Fruit fly (Drosophila melanogaster): ENCODE results near the gene Atg4a.

The Atg4a gene

dm6 chr2L:1077469-1077993 is 3.2 kb upstream of the Atg4a start, which contains the start of the genes S and ast (continued):
- TF ChIP-seq CG14667 (GFP tag; IDR thresholded peaks at IDR 0.05) (no peak), CG12744 (GFP tag; optimal IDR thresholded peaks at IDR 0.05) (peak; percentile 13), gsb (GFP tag; IDR thresholded peaks at IDR 0.05) (no peak), CG13287 (GFP tag; IDR thresholded peaks at IDR 0.05; ENCODE audit: partially characterized antibody) (peak; percentile 99), CG8944 (GFP tag; optimal IDR thresholded peaks at IDR 0.05) (peak; percentile 11), HHEX (GFP tag; optimal IDR thresholded peaks at IDR 0.05) (no peak), CG10366 (GFP tag; IDR thresholded peaks at IDR 0.05) (no peak), CG12942 (GFP tag; optimal IDR thresholded peaks at IDR 0.05) (no peak), nerfin-2 (GFP tag; IDR thresholded peaks at IDR 0.05; ENCODE audit: partially characterized antibody) (peak; percentile 93), Stat92E (GFP tag; optimal IDR thresholded peaks at IDR 0.05) (peak in 1 of 3 experiments; percentile 79), otp (GFP tag; IDR thresholded peaks at IDR 0.05) (0 out of 3 replicates have a peak, but pooled peaks have one; percentile 12), fu2 (GFP tag; optimal IDR thresholded peaks at IDR 0.05) (no peak), Rx (GFP tag; IDR thresholded peaks at IDR 0.05) (no peak), Bdp1 (GFP tag; optimal IDR thresholded peaks at IDR 0.05) (no peak), bbx (GFP tag; IDR thresholded peaks at IDR 0.05; ENCODE audit: partially characterized antibody) (peak; percentile 98), schlank (tag; optimal IDR thresholded peaks at IDR 0.05) (peak; percentile 28), CG43689 (GFP tag; IDR thresholded peaks at IDR 0.05) (no peak), CHES-1-like (GFP tag; optimal IDR thresholded peaks at IDR 0.05) (peak; percentile 79), ranshi (GFP tag; IDR thresholded peaks at IDR 0.05) (peak; percentile 37; the same call in 1 of the 2 replicates), sima (GFP tag; optimal IDR thresholded peaks at IDR 0.05) (no peak), CG11696 (GFP tag; IDR thresholded peaks at IDR 0.05) (no peak), CG6854 (GFP tag; optimal IDR thresholded peaks at IDR 0.05) (peak; percentile 58), Ptx1 (GFP tag; IDR thresholded peaks at IDR 0.05) (0 out of 2 replicates have a peak, but pooled peaks have one; percentile 17), tin (GFP tag; optimal IDR thresholded peaks at IDR 0.05) (no peak), zen2 (GFP tag; IDR thresholded peaks at IDR 0.05; ENCODE audit: partially characterized antibody) (peak; percentile 95), CG18476 (GFP tag; optimal IDR thresholded peaks at IDR 0.05) (no peak), CG30403 (GFP tag; optimal IDR thresholded peaks at IDR 0.05) (no peak), hbn (GFP tag; IDR thresholded peaks at IDR 0.05; ENCODE audit: partially characterized antibody) (peak; percentile 97), GATAe (GFP tag; conservative IDR thresholded peaks at IDR 0.05) (no peak), bowl (GFP tag; IDR thresholded peaks at IDR 0.05) (no peak), Lpt (GFP tag; optimal IDR thresholded peaks at IDR 0.05) (no peak), br (optimal IDR thresholded peaks at IDR 0.05) (no peak), al (GFP tag; IDR thresholded peaks at IDR 0.05) (0 out of 2 replicates have a peak, but pooled peaks have one; percentile 34), Hr3 (GFP tag; optimal IDR thresholded peaks at IDR 0.05) (no peak), unc-4 (GFP tag; IDR thresholded peaks at IDR 0.05; ENCODE audit: partially characterized antibody) (peak; percentile 98), Dref (GFP tag; IDR thresholded peaks at IDR 0.05) (peak; percentile 95), MBD-R2 (GFP tag; IDR thresholded peaks at IDR 0.05) (peak; percentile 90), ewg (GFP tag; optimal IDR thresholded peaks at IDR 0.05) (peak; percentile 41), HmgZ (tag; optimal IDR thresholded peaks at IDR 0.05) (peak; percentile 75), CG8359 (GFP tag; optimal IDR thresholded peaks at IDR 0.05; ENCODE audit: borderline replicate concordance) (no peak), CG16815 (GFP tag; optimal IDR thresholded peaks at IDR 0.05) (no peak), dysf (GFP tag; IDR thresholded peaks at IDR 0.05) (0 out of 3 replicates have a peak, but pooled peaks have one; percentile 27), btn (GFP tag; optimal IDR thresholded peaks at IDR 0.05) (no peak), eyg (GFP tag; optimal IDR thresholded peaks at IDR 0.05) (no peak), PHDP (tag; optimal IDR thresholded peaks at IDR 0.05) (peak; percentile 39), Fer2 (tag; optimal IDR thresholded peaks at IDR 0.05) (no peak), dpn (GFP tag; optimal IDR thresholded peaks at IDR 0.05) (peak; percentile 6 to 23), CG12155 (GFP tag; optimal IDR thresholded peaks at IDR 0.05) (no peak), wdn (GFP tag; IDR thresholded peaks at IDR 0.05) (no peak), CG2678 (tag; optimal IDR thresholded peaks at IDR 0.05) (no peak), CG13424 (tag; optimal IDR thresholded peaks at IDR 0.05) (peak; percentile 21)

Data from whole organism, embryonic.